Fruit fly (Drosophila melanogaster): Measurements from ENCODE around the gene Polr2B.

The Polr2B gene

DNA sequence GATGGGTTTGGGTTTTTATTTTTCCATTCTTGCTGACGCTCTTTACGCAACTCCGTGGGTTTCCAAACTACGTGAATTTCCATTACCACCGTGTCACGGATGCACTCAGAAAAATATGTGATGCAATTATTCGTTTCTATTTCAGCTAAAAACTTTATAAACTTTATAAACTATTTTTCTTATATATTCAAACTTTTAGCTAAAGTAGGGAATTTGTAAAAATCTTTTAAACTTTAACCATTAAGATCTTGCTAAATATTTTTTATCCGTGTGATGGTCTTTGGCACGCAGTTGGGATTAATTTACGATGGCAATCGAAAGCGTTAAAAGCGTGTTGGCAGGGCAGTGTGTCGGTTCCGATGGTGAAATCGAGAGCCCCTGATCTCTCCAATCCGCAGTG, 30.2 kb upstream of the Polr2B start (continued):
- TF ChIP-seq zen2 (GFP tag; IDR thresholded peaks at IDR 0.05; ENCODE audit: partially characterized antibody) = no peak
- TF ChIP-seq ind (GFP tag; optimal IDR thresholded peaks at IDR 0.05) = peak; percentile 33
- TF ChIP-seq CTCF (GFP tag; optimal IDR thresholded peaks at IDR 0.05) = peak; percentile 17
- no peak for TF ChIP-seq hbn (GFP tag; IDR thresholded peaks at IDR 0.05; ENCODE audit: partially characterized antibody)
- TF ChIP-seq lilli (GFP tag; optimal IDR thresholded peaks at IDR 0.05) = peak; percentile 15
- no peak for TF ChIP-seq NC2β (GFP tag; optimal IDR thresholded peaks at IDR 0.05)
- TF ChIP-seq usp (GFP tag; optimal IDR thresholded peaks at IDR 0.05) = no peak
- no peak for TF ChIP-seq Dfd (GFP tag; optimal IDR thresholded peaks at IDR 0.05)
- TF ChIP-seq CG14014 (GFP tag; IDR thresholded peaks at IDR 0.05) = peak; percentile 55
- no peak for TF ChIP-seq CG11695 (GFP tag; IDR thresholded peaks at IDR 0.05)
- no peak for TF ChIP-seq CG13894 (tag; optimal IDR thresholded peaks at IDR 0.05)
- no peak for TF ChIP-seq Hr39 (optimal IDR thresholded peaks at IDR 0.05)
- no peak for TF ChIP-seq her (GFP tag; optimal IDR thresholded peaks at IDR 0.05)
- no peak; the same call in 2 of the 3 replicates for TF ChIP-seq ci (GFP tag; IDR thresholded peaks at IDR 0.05)
- peak; percentile 33 for TF ChIP-seq Deaf1 (tag; optimal IDR thresholded peaks at IDR 0.05)
- TF ChIP-seq CG14965 (GFP tag; optimal IDR thresholded peaks at IDR 0.05; ENCODE audit: borderline replicate concordance) = no peak
- TF ChIP-seq slbo (GFP tag; IDR thresholded peaks at IDR 0.05) = peak; percentile 68
- TF ChIP-seq Doc2 (GFP tag; IDR thresholded peaks at IDR 0.05) = no peak
- TF ChIP-seq trh (GFP tag; optimal IDR thresholded peaks at IDR 0.05) = no peak
- no peak for TF ChIP-seq Side (GFP tag; optimal IDR thresholded peaks at IDR 0.05)
- no peak for TF ChIP-seq CG6791 (GFP tag; IDR thresholded peaks at IDR 0.05; ENCODE audit: partially characterized antibody)
- TF ChIP-seq CG10462 (GFP tag; optimal IDR thresholded peaks at IDR 0.05) = no peak
- no peak for TF ChIP-seq ap (GFP tag; IDR thresholded peaks at IDR 0.05)
- TF ChIP-seq bab2 (GFP tag; optimal IDR thresholded peaks at IDR 0.05) = no peak
- TF ChIP-seq CG43689 (GFP tag; IDR thresholded peaks at IDR 0.05) = no peak
- no peak for TF ChIP-seq ken (GFP tag; IDR thresholded peaks at IDR 0.05)
- no peak for TF ChIP-seq pita (GFP tag; optimal IDR thresholded peaks at IDR 0.05)
- no peak for TF ChIP-seq CG11085 (GFP tag; IDR thresholded peaks at IDR 0.05)
- no peak for TF ChIP-seq grn (GFP tag; optimal IDR thresholded peaks at IDR 0.05)
- TF ChIP-seq ttk (GFP tag; IDR thresholded peaks at IDR 0.05) = peak; percentile 31; the same call in 1 of the 2 replicates
- TF ChIP-seq sima (GFP tag; optimal IDR thresholded peaks at IDR 0.05) = no peak
- TF ChIP-seq CG18619 (GFP tag; optimal IDR thresholded peaks at IDR 0.05) = peak; percentile 42
- no peak for TF ChIP-seq CG13123 (GFP tag; optimal IDR thresholded peaks at IDR 0.05)
- TF ChIP-seq Dad (GFP tag; optimal IDR thresholded peaks at IDR 0.05) = no peak
- TF ChIP-seq D (optimal IDR thresholded peaks at IDR 0.05) = no peak
- peak; percentile 34 for TF ChIP-seq D (GFP tag; optimal IDR thresholded peaks at IDR 0.05)
- no peak for TF ChIP-seq Xrp1 (GFP tag; IDR thresholded peaks at IDR 0.05)
- TF ChIP-seq CG11696 (GFP tag; IDR thresholded peaks at IDR 0.05) = no peak
- TF ChIP-seq shn (GFP tag; optimal IDR thresholded peaks at IDR 0.05) = no peak
- TF ChIP-seq Usf (GFP tag; optimal IDR thresholded peaks at IDR 0.05) = no peak
- peak; percentile 39 for TF ChIP-seq Vsx1 (GFP tag; optimal IDR thresholded peaks at IDR 0.05)
- TF ChIP-seq CG1647 (GFP tag; optimal IDR thresholded peaks at IDR 0.05) = no peak
- no peak for TF ChIP-seq dan (GFP tag; IDR thresholded peaks at IDR 0.05)
- peak; percentile 30 for TF ChIP-seq Xbp1 (GFP tag; optimal IDR thresholded peaks at IDR 0.05)
- no peak for TF ChIP-seq cg (GFP tag; optimal IDR thresholded peaks at IDR 0.05)
- no peak for TF ChIP-seq psq (GFP tag; optimal IDR thresholded peaks at IDR 0.05)
- TF ChIP-seq yki (optimal IDR thresholded peaks at IDR 0.05) = no peak
- TF ChIP-seq dimm (GFP tag; IDR thresholded peaks at IDR 0.05) = no peak
- TF ChIP-seq CG15269 (tag; optimal IDR thresholded peaks at IDR 0.05) = peak; percentile 80
- no peak for TF ChIP-seq bbx (GFP tag; IDR thresholded peaks at IDR 0.05; ENCODE audit: partially characterized antibody)
- TF ChIP-seq gsb (GFP tag; IDR thresholded peaks at IDR 0.05) = no peak
- no peak for TF ChIP-seq maf-S (GFP tag; optimal IDR thresholded peaks at IDR 0.05)
- TF ChIP-seq H2.0 (GFP tag; IDR thresholded peaks at IDR 0.05) = peak; percentile 44; the same call in 1 of the 2 replicates
- TF ChIP-seq CG42726 (GFP tag; IDR thresholded peaks at IDR 0.05; ENCODE audit: partially characterized antibody) = no peak
- no peak for TF ChIP-seq wdn (GFP tag; IDR thresholded peaks at IDR 0.05)

Data from whole organism, embryonic.